Worm (Caenorhabditis elegans): Measurements from ENCODE around the gene F21G4.3.

The F21G4.3 gene

DNA sequence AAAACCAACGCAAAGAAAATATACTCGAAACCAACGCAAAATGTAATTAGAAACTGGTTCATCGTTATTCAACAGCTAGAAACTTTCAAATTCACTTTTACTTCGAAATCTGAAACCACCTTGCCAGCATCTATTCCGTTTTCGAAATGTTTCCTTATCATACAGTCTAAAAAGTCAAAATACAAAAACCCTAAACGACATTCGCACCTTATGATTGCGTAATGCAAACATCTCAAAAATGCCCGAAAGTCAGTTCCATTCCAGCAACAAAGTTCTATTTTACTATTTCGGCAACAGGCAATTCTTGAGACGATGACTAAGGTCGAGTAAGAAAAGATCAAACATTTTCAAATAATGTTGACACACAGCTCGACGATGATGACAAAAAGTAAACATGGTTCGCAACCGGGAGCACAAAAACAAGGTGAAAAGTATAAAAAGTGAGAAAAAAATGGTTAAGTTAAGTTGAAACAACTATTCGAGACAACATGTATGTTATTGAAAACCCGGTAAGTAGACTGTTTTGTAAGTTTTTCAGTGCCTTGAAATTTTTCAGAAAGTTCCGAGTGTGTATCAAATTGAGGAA, 43.1 kb upstream of the F21G4.3 start, which contains the start of gene lec-7:
Gene lec-7 (plus strand): TSS at position 297 of the 586 bp plus-strand sequence.
- TF ChIP-seq sdz-38 (tag; optimal IDR thresholded peaks at IDR 0.05), result no peak
- peak; percentile 53 for TF ChIP-seq pha-4 (tag; optimal IDR thresholded peaks at IDR 0.05)
- peak; percentile 46 for TF ChIP-seq nhr-80 (tag; optimal IDR thresholded peaks at IDR 0.05)

DNA sequence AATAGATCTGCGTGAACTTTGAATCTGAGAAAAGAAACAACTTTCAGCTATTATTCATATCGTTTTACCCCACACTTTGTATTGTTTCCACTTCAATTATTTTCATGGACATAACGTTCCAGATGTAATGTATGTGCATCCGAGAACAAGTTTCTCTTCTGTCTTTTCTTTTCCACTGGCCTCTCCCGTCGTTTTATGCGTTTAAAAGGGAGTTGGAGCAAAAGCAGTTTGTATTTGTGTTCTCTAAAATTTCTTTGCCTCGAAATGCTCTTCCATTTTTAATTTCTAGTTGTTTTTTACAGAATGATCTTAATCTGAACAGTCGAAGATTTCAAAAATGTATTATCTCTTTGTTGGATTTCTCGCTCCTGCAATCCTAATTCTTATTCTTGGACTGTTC, 38.3 kb upstream of the F21G4.3 start, which contains the start of gene R07B1.11:
Gene R07B1.11 (plus strand): TSS at position 301 of the 400 bp plus-strand sequence.
- TF ChIP-seq mcd-1 (GFP tag; IDR thresholded peaks at IDR 0.05) (no peak), B0261.1 (tag; optimal IDR thresholded peaks at IDR 0.05) (no peak), lin-26 (GFP tag; IDR thresholded peaks at IDR 0.05) (no peak), F57A8.1 (GFP tag; optimal IDR thresholded peaks at IDR 0.05) (no peak)

DNA sequence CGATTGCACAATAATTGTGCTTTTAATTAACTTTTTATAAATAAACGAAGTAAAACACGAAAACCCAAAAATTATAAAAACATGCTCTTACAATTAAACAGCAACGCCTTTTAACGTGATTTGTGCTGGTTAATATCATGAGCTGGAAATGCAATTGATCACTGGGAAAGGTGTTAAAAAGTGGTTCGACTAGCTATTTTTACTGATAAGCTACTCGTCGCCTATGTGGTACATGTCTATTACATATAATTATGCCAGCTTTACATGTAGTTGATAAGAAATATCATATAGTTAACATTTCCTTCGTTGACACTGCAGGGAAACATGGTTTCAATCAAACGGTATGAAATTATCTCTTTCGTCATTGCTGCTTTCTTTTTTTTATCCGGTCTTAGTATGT, 36.9 kb upstream of the F21G4.3 start, which contains the start of gene scav-5:
Gene scav-5 (plus strand): TSS at position 297 of the 400 bp plus-strand sequence.
- TF ChIP-seq atf-7 (tag; optimal IDR thresholded peaks at IDR 0.05) (no peak), mel-28 (tag; optimal IDR thresholded peaks at IDR 0.05; ENCODE audit: borderline replicate concordance) (no peak), F55B11.4 (tag; optimal IDR thresholded peaks at IDR 0.05; ENCODE audit: borderline replicate concordance, insufficient read depth) (no peak), ets-4 (GFP tag; optimal IDR thresholded peaks at IDR 0.05) (peak; percentile 3), nhr-80 (tag; optimal IDR thresholded peaks at IDR 0.05) (peak; percentile 84), chd-7 (tag; optimal IDR thresholded peaks at IDR 0.05) (no peak)

DNA sequence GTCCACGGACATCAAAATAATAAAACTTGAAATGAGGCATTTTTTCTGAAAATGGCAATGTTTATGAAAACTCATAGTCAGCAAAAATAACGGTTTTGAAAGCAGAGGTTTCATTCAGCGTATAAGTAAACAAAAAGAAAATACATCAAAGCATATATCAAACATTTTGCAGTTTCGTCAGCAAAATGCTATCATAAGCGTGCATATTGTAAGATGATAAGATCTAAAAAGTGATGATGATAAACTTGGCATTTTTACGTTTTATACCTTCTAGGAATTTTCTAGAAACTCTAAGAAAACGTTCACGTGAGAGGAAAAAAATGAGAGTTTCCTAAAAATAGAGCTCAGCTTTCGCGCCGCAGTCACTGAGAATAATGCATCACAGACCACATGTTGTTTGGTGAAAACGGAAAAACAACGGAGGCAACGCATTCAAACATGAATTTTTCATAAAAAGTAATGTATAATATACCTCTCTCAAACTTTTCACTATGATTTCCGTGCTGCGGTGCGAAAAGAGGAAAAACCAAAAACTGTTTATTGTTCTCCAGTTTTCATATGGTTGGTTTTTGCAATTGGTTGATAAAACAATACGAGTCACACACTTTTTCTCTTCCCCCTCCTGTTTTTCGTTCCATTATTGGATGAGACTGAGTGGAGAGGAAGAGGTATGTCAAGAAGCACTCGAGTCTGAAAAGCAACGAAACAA, 31.9 kb upstream of the F21G4.3 start, which contains the start of the genes gst-36 and R07B1.5:
Gene gst-36 (minus strand): TSS at position 45 of the 709 bp plus-strand sequence.
Gene R07B1.5 (plus strand): TSS at position 665 of the 709 bp plus-strand sequence.
- no peak for TF ChIP-seq F33H1.4 (GFP tag; IDR thresholded peaks at IDR 0.05)
- peak; percentile 68 for TF ChIP-seq nhr-80 (tag; optimal IDR thresholded peaks at IDR 0.05)

DNA sequence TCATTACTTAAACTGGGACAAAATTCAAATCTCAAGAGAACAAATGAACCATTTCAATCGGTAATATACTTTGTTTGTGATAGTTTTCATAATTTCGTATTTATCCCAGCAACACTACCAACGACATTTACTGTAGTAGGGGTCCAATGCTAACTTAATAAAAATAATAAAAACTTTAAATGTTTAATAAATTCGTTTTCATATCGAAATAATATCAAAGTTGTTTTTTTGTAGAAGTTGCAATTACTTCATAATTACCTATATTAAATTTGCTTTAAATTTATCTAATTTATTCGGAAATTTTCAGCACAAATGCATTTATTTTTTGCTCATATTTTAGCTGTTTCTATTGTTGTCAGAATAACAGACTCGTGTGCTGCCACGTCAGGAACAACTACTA, 28.6 kb upstream of the F21G4.3 start, which contains the start of gene R07B1.6:
Gene R07B1.6 (plus strand): TSS at position 301 of the 400 bp plus-strand sequence.
- no peak for TF ChIP-seq somi-1 (GFP tag; optimal IDR thresholded peaks at IDR 0.05)
- no peak for TF ChIP-seq ztf-18 (tag; optimal IDR thresholded peaks at IDR 0.05)
- TF ChIP-seq D2030.7 (GFP tag; IDR thresholded peaks at IDR 0.05), result no peak
- TF ChIP-seq F10E7.11 (tag; optimal IDR thresholded peaks at IDR 0.05), result no peak
- TF ChIP-seq mxl-1 (tag; optimal IDR thresholded peaks at IDR 0.05), result no peak
- TF ChIP-seq atf-7 (tag; optimal IDR thresholded peaks at IDR 0.05), result no peak
- no peak for TF ChIP-seq ceh-100 (GFP tag; IDR thresholded peaks at IDR 0.05)
- TF ChIP-seq sptf-2 (GFP tag; optimal IDR thresholded peaks at IDR 0.05), result no peak
- TF ChIP-seq ztf-6 (GFP tag; IDR thresholded peaks at IDR 0.05), result no peak
- no peak for TF ChIP-seq F39B2.1 (GFP tag; IDR thresholded peaks at IDR 0.05)
- no peak for TF ChIP-seq F22D6.2 (tag; optimal IDR thresholded peaks at IDR 0.05)
- no peak for TF ChIP-seq ztf-25 (GFP tag; IDR thresholded peaks at IDR 0.05)
- TF ChIP-seq egrh-3 (GFP tag; IDR thresholded peaks at IDR 0.05), result no peak
- no peak for TF ChIP-seq gei-17 (GFP tag; optimal IDR thresholded peaks at IDR 0.05)
- no peak for TF ChIP-seq K11D2.4 (GFP tag; IDR thresholded peaks at IDR 0.05)
- no peak for TF ChIP-seq ceh-79 (tag; optimal IDR thresholded peaks at IDR 0.05)

DNA sequence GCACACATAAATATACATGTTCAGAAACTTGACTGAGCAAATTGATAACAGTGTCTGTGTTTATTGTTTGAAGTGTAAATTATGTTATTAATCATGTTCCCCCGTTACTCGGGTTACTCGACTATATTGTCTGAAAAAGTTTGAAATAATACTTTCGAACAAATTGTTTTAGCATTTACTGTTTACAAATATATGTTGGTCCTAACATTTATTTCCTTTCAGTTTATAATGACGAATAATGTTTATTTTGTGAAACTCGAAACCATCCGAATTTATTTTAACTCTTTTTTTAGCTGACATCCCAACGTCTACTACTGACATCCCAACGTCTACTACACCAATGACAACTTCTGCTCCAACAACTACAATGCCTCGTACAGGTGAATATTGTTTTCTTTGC, 26.1 kb upstream of the F21G4.3 start, which contains the start of gene R07B1.7:
Gene R07B1.7 (plus strand): TSS at position 301 of the 400 bp plus-strand sequence.
- TF ChIP-seq cebp-1 (GFP tag; IDR thresholded peaks at IDR 0.05), result no peak
- TF ChIP-seq cebp-1 (tag; optimal IDR thresholded peaks at IDR 0.05), result no peak

All from whole organism, young adult.